ENCODE assay signal across 1 fruit fly cellular context in genomic region chrX:17345806-17346424, dm6.
A peak's percentile ranks its signal among the peaks of the same experiment; 100 is the strongest.
TF ChIP-seq lines count a peak whose summit lies in the region.

No protein-coding gene starts in this region.

TF ChIP-seq in whole organism, embryonic, 481 proteins besides CTCF, POLR2A, EP300 and RAD21 (continued from another document):
- TF ChIP-seq CG16813 (GFP tag; IDR thresholded peaks at IDR 0.05; lab: Robert Waterston, UW; ENCODE audit: partially characterized antibody) (no peak), schlank (tag; optimal IDR thresholded peaks at IDR 0.05; lab: Kevin White, UChicago) (no peak), onecut (GFP tag; IDR thresholded peaks at IDR 0.05; lab: Robert Waterston, UW) (0 out of 2 replicates have a peak, but pooled peaks have one; percentile 7), CG33213 (GFP tag; optimal IDR thresholded peaks at IDR 0.05; lab: Kevin White, UChicago) (no peak), ERR (GFP tag; optimal IDR thresholded peaks at IDR 0.05; lab: Kevin White, UChicago) (no peak), CG6689 (GFP tag; IDR thresholded peaks at IDR 0.05; lab: Robert Waterston, UW) (no peak), Jarid2 (GFP tag; optimal IDR thresholded peaks at IDR 0.05; lab: Kevin White, UChicago) (peak; percentile 34), Dp (GFP tag; optimal IDR thresholded peaks at IDR 0.05; lab: Kevin White, UChicago) (no peak), pros (GFP tag; optimal IDR thresholded peaks at IDR 0.05; lab: Kevin White, UChicago) (no peak), chn (GFP tag; optimal IDR thresholded peaks at IDR 0.05; lab: Kevin White, UChicago) (no peak), zfh2 (GFP tag; optimal IDR thresholded peaks at IDR 0.05; lab: Kevin White, UChicago) (no peak), CG15601 (tag; optimal IDR thresholded peaks at IDR 0.05; lab: Kevin White, UChicago) (no peak), Adf1 (GFP tag; IDR thresholded peaks at IDR 0.05; lab: Robert Waterston, UW) (peak; percentile 60), Fer1 (GFP tag; optimal IDR thresholded peaks at IDR 0.05; lab: Kevin White, UChicago) (no peak), Hsf (GFP tag; optimal IDR thresholded peaks at IDR 0.05; lab: Kevin White, UChicago) (no peak), CG42726 (GFP tag; IDR thresholded peaks at IDR 0.05; lab: Robert Waterston, UW; ENCODE audit: partially characterized antibody) (no peak), kay (GFP tag; optimal IDR thresholded peaks at IDR 0.05; lab: Kevin White, UChicago) (no peak), Trl (optimal IDR thresholded peaks at IDR 0.05; lab: Kevin White, UChicago) (peak; percentile 34 to 45), Trl (GFP tag; optimal IDR thresholded peaks at IDR 0.05; lab: Kevin White, UChicago) (no peak), Nf-YB (GFP tag; optimal IDR thresholded peaks at IDR 0.05; lab: Kevin White, UChicago) (peak; percentile 94), slbo (GFP tag; IDR thresholded peaks at IDR 0.05; lab: Robert Waterston, UW) (no peak), Gsc (GFP tag; IDR thresholded peaks at IDR 0.05; lab: Robert Waterston, UW) (no peak), D19B (GFP tag; optimal IDR thresholded peaks at IDR 0.05; lab: Kevin White, UChicago) (no peak), CG17612 (GFP tag; IDR thresholded peaks at IDR 0.05; lab: Robert Waterston, UW) (no peak), cas (GFP tag; IDR thresholded peaks at IDR 0.05; lab: Robert Waterston, UW) (no peak), phol (tag; optimal IDR thresholded peaks at IDR 0.05; lab: Kevin White, UChicago) (no peak), tx (GFP tag; optimal IDR thresholded peaks at IDR 0.05; lab: Kevin White, UChicago) (no peak), CG4617 (GFP tag; optimal IDR thresholded peaks at IDR 0.05; lab: Kevin White, UChicago; ENCODE audit: borderline replicate concordance) (no peak), NK7.1 (GFP tag; optimal IDR thresholded peaks at IDR 0.05; lab: Kevin White, UChicago) (no peak), CG18764 (GFP tag; optimal IDR thresholded peaks at IDR 0.05; lab: Kevin White, UChicago) (no peak), sens-2 (GFP tag; IDR thresholded peaks at IDR 0.05; lab: Robert Waterston, UW) (no peak), ewg (GFP tag; optimal IDR thresholded peaks at IDR 0.05; lab: Kevin White, UChicago) (peak; percentile 26), CG6272 (GFP tag; IDR thresholded peaks at IDR 0.05; lab: Robert Waterston, UW) (no peak), CG4360 (GFP tag; IDR thresholded peaks at IDR 0.05; lab: Robert Waterston, UW) (0 out of 2 replicates have a peak, but pooled peaks have one; percentile 8), CG12744 (GFP tag; optimal IDR thresholded peaks at IDR 0.05; lab: Kevin White, UChicago) (no peak), pzg (GFP tag; optimal IDR thresholded peaks at IDR 0.05; lab: Kevin White, UChicago) (no peak), CG10147 (GFP tag; optimal IDR thresholded peaks at IDR 0.05; lab: Kevin White, UChicago) (no peak), CG18262 (tag; optimal IDR thresholded peaks at IDR 0.05; lab: Kevin White, UChicago) (no peak), CG3065 (GFP tag; optimal IDR thresholded peaks at IDR 0.05; lab: Kevin White, UChicago) (no peak), H2.0 (GFP tag; IDR thresholded peaks at IDR 0.05; lab: Robert Waterston, UW) (no peak), sqz (GFP tag; optimal IDR thresholded peaks at IDR 0.05; lab: Kevin White, UChicago) (peak; percentile 78), ash1 (GFP tag; optimal IDR thresholded peaks at IDR 0.05; lab: Kevin White, UChicago) (no peak), D19A (tag; optimal IDR thresholded peaks at IDR 0.05; lab: Kevin White, UChicago) (no peak), Bgb (GFP tag; IDR thresholded peaks at IDR 0.05; lab: Robert Waterston, UW; ENCODE audit: partially characterized antibody) (no peak), lilli (GFP tag; optimal IDR thresholded peaks at IDR 0.05; lab: Kevin White, UChicago) (no peak), vvl (GFP tag; IDR thresholded peaks at IDR 0.05; lab: Robert Waterston, UW) (no peak), NC2α (GFP tag; optimal IDR thresholded peaks at IDR 0.05; lab: Kevin White, UChicago) (no peak), CG7271 (tag; optimal IDR thresholded peaks at IDR 0.05; lab: Kevin White, UChicago) (no peak), Usf (GFP tag; optimal IDR thresholded peaks at IDR 0.05; lab: Kevin White, UChicago) (no peak), Ptx1 (GFP tag; IDR thresholded peaks at IDR 0.05; lab: Robert Waterston, UW) (no peak), Asciz (GFP tag; optimal IDR thresholded peaks at IDR 0.05; lab: Kevin White, UChicago) (no peak), vfl (GFP tag; optimal IDR thresholded peaks at IDR 0.05; lab: Kevin White, UChicago) (no peak), HLH54F (GFP tag; optimal IDR thresholded peaks at IDR 0.05; lab: Kevin White, UChicago) (no peak), eyg (GFP tag; optimal IDR thresholded peaks at IDR 0.05; lab: Kevin White, UChicago) (no peak), pnt (GFP tag; optimal IDR thresholded peaks at IDR 0.05; lab: Kevin White, UChicago) (no peak), CG34224 (GFP tag; IDR thresholded peaks at IDR 0.05; lab: Robert Waterston, UW; ENCODE audit: partially characterized antibody) (no peak), CG17568 (GFP tag; optimal IDR thresholded peaks at IDR 0.05; lab: Kevin White, UChicago) (no peak), Lim3 (GFP tag; IDR thresholded peaks at IDR 0.05; lab: Robert Waterston, UW) (no peak), az2 (GFP tag; optimal IDR thresholded peaks at IDR 0.05; lab: Kevin White, UChicago) (no peak), odd (GFP tag; optimal IDR thresholded peaks at IDR 0.05; lab: Kevin White, UChicago) (no peak), CG14667 (GFP tag; IDR thresholded peaks at IDR 0.05; lab: Robert Waterston, UW) (no peak), Side (GFP tag; optimal IDR thresholded peaks at IDR 0.05; lab: Kevin White, UChicago) (no peak), knrl (GFP tag; IDR thresholded peaks at IDR 0.05; lab: Robert Waterston, UW; ENCODE audit: partially characterized antibody) (no peak), zfh1 (GFP tag; IDR thresholded peaks at IDR 0.05; lab: Robert Waterston, UW) (no peak), GATAe (GFP tag; conservative IDR thresholded peaks at IDR 0.05; lab: Robert Waterston, UW) (no peak), Lpt (GFP tag; optimal IDR thresholded peaks at IDR 0.05; lab: Kevin White, UChicago) (no peak), CG30020 (tag; optimal IDR thresholded peaks at IDR 0.05; lab: Kevin White, UChicago) (no peak), tna (GFP tag; IDR thresholded peaks at IDR 0.05; lab: Robert Waterston, UW; ENCODE audit: partially characterized antibody) (no peak), MBD-R2 (GFP tag; IDR thresholded peaks at IDR 0.05; lab: Robert Waterston, UW) (no peak), stc (GFP tag; IDR thresholded peaks at IDR 0.05; lab: Robert Waterston, UW) (no peak), CG6254 (GFP tag; optimal IDR thresholded peaks at IDR 0.05; lab: Kevin White, UChicago) (no peak), CG31224 (GFP tag; IDR thresholded peaks at IDR 0.05; lab: Robert Waterston, UW) (no peak), CG9817 (tag; optimal IDR thresholded peaks at IDR 0.05; lab: Kevin White, UChicago) (no peak), CG9609 (GFP tag; optimal IDR thresholded peaks at IDR 0.05; lab: Kevin White, UChicago) (no peak), Doc2 (GFP tag; IDR thresholded peaks at IDR 0.05; lab: Robert Waterston, UW) (no peak), CG11456 (GFP tag; IDR thresholded peaks at IDR 0.05; lab: Robert Waterston, UW) (no peak), CG2199 (GFP tag; IDR thresholded peaks at IDR 0.05; lab: Robert Waterston, UW) (peak; percentile 62; the same call in 1 of the 3 replicates), D (optimal IDR thresholded peaks at IDR 0.05; lab: Kevin White, UChicago) (no peak), D (GFP tag; optimal IDR thresholded peaks at IDR 0.05; lab: Kevin White, UChicago) (no peak), CG1832 (GFP tag; optimal IDR thresholded peaks at IDR 0.05; lab: Kevin White, UChicago) (peak; percentile 83), Awh (GFP tag; IDR thresholded peaks at IDR 0.05; lab: Robert Waterston, UW) (no peak), jumu (GFP tag; optimal IDR thresholded peaks at IDR 0.05; lab: Kevin White, UChicago) (no peak), H15 (GFP tag; IDR thresholded peaks at IDR 0.05; lab: Robert Waterston, UW) (no peak), oc (tag; optimal IDR thresholded peaks at IDR 0.05; lab: Kevin White, UChicago) (no peak), tll (GFP tag; optimal IDR thresholded peaks at IDR 0.05; lab: Kevin White, UChicago) (peak in 1 of 2 experiments; percentile 40), YL-1 (GFP tag; optimal IDR thresholded peaks at IDR 0.05; lab: Kevin White, UChicago) (no peak), CG4730 (GFP tag; IDR thresholded peaks at IDR 0.05; lab: Robert Waterston, UW) (no peak), CG7745 (tag; optimal IDR thresholded peaks at IDR 0.05; lab: Kevin White, UChicago) (no peak), fd64A (GFP tag; optimal IDR thresholded peaks at IDR 0.05; lab: Kevin White, UChicago) (no peak), sob (GFP tag; IDR thresholded peaks at IDR 0.05; lab: Robert Waterston, UW) (no peak), pho (GFP tag; optimal IDR thresholded peaks at IDR 0.05; lab: Kevin White, UChicago) (no peak), Dip2 (GFP tag; IDR thresholded peaks at IDR 0.05; lab: Robert Waterston, UW) (no peak), NC2β (GFP tag; optimal IDR thresholded peaks at IDR 0.05; lab: Kevin White, UChicago) (no peak), MESR4 (GFP tag; optimal IDR thresholded peaks at IDR 0.05; lab: Kevin White, UChicago) (no peak), Hand (GFP tag; optimal IDR thresholded peaks at IDR 0.05; lab: Kevin White, UChicago) (no peak), cad (GFP tag; optimal IDR thresholded peaks at IDR 0.05; lab: Kevin White, UChicago) (peak; percentile 65), CG11695 (GFP tag; IDR thresholded peaks at IDR 0.05; lab: Robert Waterston, UW) (no peak), CG17829 (tag; optimal IDR thresholded peaks at IDR 0.05; lab: Kevin White, UChicago) (no peak), CG2129 (GFP tag; IDR thresholded peaks at IDR 0.05; lab: Robert Waterston, UW; ENCODE audit: partially characterized antibody) (no peak), Ets65A (GFP tag; lab: Kevin White, UChicago) (no peak), Rfx (GFP tag; IDR thresholded peaks at IDR 0.05; lab: Robert Waterston, UW) (no peak), dmrt11E (tag; optimal IDR thresholded peaks at IDR 0.05; lab: Kevin White, UChicago) (no peak), ac (GFP tag; optimal IDR thresholded peaks at IDR 0.05; lab: Kevin White, UChicago) (no peak), psq (GFP tag; optimal IDR thresholded peaks at IDR 0.05; lab: Kevin White, UChicago) (no peak), Vsx1 (GFP tag; optimal IDR thresholded peaks at IDR 0.05; lab: Kevin White, UChicago) (peak; percentile 26)
